Fruit fly (Drosophila melanogaster) whole organism: ENCODE results near the gene RpS28b.

Experiments used
- CG8478 ChIP-seq: fragments of >200 bp; optimal IDR thresholded peaks from 2 replicates; lab custom pipeline; 2018; ENCODE audit warnings: inconsistent platforms
- Dll ChIP-seq: fragments of >200 bp; optimal IDR thresholded peaks from 2 replicates; lab custom pipeline; 2017
- EcR ChIP-seq, 2 experiments: fragments of >200 bp; optimal IDR thresholded peaks; 2 replicates each; lab custom pipeline; 2017; ENCODE audit warnings: missing biosample characterization in 2 of 2, missing genetic modification characterization in 2 of 2, missing genetic modification reagents in 2 of 2
- pan ChIP-seq: fragments of >200 bp; optimal IDR thresholded peaks from 2 replicates; lab custom pipeline; 2017
- psq ChIP-seq: fragments of >200 bp; optimal IDR thresholded peaks from 2 replicates; lab custom pipeline; 2017
- usp ChIP-seq: fragments of >200 bp; optimal IDR thresholded peaks from 2 replicates; lab custom pipeline; 2017; ENCODE audit warnings: missing biosample characterization, missing genetic modification characterization, mixed read lengths

The RpS28b gene

DNA sequence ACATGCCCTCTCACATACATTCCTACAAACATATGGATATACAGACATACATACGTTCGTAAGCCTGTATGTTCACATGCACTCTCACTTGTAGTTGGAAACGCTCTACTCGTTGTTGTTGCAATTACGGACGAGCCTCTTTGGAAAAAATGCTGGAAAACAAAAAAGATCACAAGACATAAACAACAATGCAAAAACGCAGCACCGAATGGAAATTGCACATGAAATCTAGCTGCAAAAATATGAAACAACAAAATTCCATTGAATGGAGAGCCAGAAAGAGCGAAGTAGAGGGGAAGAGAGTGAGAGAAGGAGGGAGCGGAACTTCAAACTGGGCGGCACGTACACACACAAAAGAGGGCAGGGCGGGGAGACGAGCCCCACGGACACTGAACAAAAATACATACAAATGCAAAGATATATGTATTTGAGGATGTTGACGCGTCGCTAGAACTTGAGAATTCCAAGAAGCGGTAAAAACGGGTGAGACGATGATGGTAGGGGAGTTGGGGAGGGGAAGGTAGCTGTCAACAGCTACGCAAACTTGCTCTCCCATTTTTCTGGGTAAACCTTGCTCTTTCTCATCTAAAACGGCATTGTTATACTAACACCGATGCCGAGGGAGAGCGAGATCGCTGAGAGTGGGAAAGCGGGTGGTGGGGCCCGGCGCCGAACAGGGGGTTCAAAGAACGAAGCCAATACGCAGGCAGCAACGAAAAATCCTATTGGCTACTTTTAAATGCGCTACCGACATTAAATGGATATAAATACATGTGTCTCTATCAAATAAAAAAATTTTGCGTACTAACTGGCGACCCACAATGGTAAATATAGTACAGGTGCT lies 29.9 kb downstream of the RpS28b start:
- TF ChIP-seq usp (GFP tag; lab: Kevin White, UChicago) (no peak), CG8478 (no peak), pan (lab: Kevin White, UChicago) (no peak), EcR (GFP tag; optimal IDR thresholded peaks at IDR 0.05; lab: Kevin White, UChicago) (peak; percentile 69 to 86), Dll (peak; percentile 86)

DNA sequence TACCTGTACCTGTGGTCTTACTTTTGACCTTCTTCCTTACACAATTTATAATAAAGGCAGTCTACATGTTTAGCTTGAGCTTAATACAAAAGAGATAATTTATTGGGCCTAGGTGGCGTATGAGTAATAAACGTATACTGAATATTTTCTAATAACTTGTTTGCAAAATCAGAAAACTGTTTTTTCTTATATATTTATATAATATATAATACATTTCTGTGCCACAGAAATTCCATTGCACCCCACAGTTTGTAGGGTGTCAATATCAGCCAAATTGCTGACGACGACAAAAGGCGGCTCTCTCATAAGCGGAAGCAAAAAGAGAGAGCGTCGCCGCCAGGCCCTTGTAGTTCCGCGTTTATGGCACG lies 30.5 kb downstream of the RpS28b start:
- no peak for TF ChIP-seq psq (lab: Kevin White, UChicago)
- no peak for TF ChIP-seq CG8478
- no peak for TF ChIP-seq Dll
- no peak for TF ChIP-seq usp (GFP tag; lab: Kevin White, UChicago)
- TF ChIP-seq pan (lab: Kevin White, UChicago) = no peak
- no peak for TF ChIP-seq EcR (GFP tag; optimal IDR thresholded peaks at IDR 0.05; lab: Kevin White, UChicago)

DNA sequence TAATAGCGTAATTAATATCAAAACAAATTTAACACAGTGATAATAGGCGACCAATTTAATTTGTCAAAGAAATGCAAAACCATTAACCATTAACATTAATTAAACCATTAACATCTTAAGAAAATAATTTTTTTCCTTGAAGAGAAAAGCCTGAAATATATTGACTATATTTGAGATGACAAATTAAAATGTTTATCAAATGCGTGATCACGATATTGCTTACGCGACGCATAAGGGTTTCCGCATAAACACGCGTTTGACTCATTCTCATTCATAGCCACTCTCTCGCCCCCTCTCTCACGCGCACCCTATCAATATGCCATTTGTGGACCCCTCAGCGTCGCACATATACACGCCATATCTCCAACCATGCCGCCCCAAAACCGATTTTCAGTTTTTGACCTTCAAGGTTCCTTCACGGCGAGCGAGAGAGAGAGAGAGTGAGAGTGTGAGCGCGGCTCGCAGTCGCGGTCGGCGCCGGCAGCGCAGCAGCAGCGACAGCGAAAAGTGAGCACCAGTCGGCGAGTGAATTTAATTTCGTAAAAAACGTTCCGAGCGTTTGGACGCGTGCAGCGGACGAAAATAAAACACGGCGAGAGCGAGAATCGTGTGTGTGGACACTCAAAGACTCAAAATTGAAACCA lies 31.1 kb downstream of the RpS28b start, which contains the start of gene Hex-A:
Gene Hex-A (plus strand): TSS at position 317 of the 644 bp plus-strand sequence.
- no peak for TF ChIP-seq CG8478
- peak in 1 of 2 experiments; percentile 59 for TF ChIP-seq EcR (GFP tag; optimal IDR thresholded peaks at IDR 0.05; lab: Kevin White, UChicago)
- peak; percentile 96 for TF ChIP-seq Dll

DNA sequence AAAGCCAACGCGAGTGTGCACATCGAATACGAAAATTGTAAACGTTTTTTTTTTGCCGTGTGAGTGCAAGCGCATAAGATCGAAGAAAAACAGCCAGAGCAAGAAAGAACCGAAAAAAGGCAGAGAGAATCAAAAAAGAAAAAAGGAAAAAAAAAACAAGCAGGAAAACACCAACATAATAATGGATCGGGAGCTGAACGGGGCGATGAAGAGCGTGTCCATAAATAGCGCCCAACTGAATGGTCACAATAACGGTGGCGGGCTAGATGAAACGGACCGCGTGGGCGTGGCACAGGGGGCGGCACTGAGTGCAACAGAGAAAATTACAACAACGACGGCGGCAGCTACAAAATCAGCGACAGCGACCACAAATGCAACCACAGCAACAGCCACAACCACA lies 31.6 kb downstream of the RpS28b start:
- peak; percentile 57 for TF ChIP-seq pan (lab: Kevin White, UChicago)
- TF ChIP-seq usp (GFP tag; lab: Kevin White, UChicago) = no peak

DNA sequence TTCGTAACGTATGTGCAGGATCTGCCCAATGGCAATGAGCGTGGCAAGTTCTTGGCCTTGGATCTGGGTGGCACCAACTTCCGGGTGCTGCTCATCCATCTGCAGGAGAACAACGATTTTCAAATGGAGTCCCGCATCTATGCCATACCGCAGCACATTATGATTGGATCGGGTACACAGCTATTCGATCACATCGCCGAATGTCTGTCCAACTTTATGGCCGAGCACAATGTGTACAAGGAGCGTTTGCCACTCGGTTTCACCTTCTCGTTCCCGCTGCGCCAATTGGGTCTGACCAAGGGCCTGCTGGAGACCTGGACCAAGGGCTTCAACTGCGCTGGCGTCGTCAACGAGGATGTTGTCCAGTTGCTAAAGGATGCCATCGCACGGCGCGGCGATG lies 32.2 kb downstream of the RpS28b start:
- TF ChIP-seq Dll (no peak), EcR (GFP tag; optimal IDR thresholded peaks at IDR 0.05; lab: Kevin White, UChicago) (no peak), usp (GFP tag; lab: Kevin White, UChicago) (no peak), psq (lab: Kevin White, UChicago) (no peak), pan (lab: Kevin White, UChicago) (no peak), CG8478 (no peak)

DNA sequence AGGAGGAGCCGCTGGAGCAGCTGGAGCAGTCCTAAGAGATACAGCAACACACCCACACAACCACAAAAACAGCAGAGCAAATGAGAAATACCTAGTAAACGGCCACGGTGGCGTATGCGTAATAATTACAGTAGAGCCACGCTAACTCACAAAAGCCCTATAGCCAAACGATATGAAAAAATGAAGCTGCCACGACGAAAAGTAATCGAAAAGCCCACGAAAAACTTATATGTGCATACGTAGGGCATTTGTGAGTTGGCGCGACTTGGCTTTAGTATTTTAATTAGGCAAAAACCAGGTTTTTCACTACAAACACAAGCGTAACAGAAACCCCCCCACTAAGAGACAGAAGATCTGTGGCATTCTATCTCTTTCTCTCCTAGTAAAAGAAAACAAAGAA lies 33.5 kb downstream of the RpS28b start:
- TF ChIP-seq Dll (no peak), usp (GFP tag; lab: Kevin White, UChicago) (no peak), CG8478 (no peak), EcR (GFP tag; optimal IDR thresholded peaks at IDR 0.05; lab: Kevin White, UChicago) (no peak), psq (lab: Kevin White, UChicago) (no peak), pan (lab: Kevin White, UChicago) (no peak)

DNA sequence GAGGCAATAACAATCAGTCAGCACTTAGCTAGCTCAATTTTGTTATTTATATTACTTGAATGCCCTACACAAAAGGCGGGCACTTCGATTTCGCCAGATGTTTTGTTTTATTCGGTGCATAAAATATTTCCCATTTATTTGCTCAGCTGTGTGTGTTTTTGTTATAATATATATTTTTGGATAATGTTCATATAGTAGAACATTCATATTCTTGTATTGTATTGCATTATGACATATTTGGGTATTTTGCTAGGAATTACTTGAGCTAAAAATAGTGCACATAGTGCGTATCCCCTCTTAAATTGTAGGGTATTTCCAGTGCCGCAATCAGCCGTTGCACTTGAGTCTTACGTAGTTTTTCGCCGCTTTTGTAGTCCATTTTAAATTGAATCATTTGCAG lies 35.5 kb downstream of the RpS28b start:
- TF ChIP-seq CG8478 (no peak), pan (lab: Kevin White, UChicago) (no peak), psq (lab: Kevin White, UChicago) (no peak), usp (GFP tag; lab: Kevin White, UChicago) (no peak), Dll (no peak)

DNA sequence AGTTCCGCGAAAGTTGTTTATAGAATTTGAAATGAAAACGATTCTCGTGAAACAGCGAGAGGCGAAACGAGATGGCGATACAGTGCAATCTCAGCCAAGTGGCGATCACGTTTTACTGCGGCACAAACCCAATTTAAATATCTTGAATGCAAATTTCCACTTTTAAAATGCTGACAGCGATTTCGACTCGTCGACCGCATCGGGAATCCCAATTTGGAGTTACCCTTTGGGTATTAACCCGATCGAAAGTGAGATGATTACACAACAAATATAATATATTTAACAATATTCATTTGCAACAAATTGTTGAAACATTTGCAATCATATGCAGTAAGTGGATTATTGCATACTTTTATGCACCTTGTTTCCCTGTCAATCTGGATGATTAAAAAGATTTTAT lies 36.2 kb downstream of the RpS28b start:
- TF ChIP-seq usp (GFP tag; lab: Kevin White, UChicago) = no peak
- TF ChIP-seq CG8478 = no peak
- TF ChIP-seq pan (lab: Kevin White, UChicago) = no peak
- TF ChIP-seq psq (lab: Kevin White, UChicago) = no peak
- no peak for TF ChIP-seq EcR (GFP tag; optimal IDR thresholded peaks at IDR 0.05; lab: Kevin White, UChicago)
- TF ChIP-seq Dll = no peak

DNA sequence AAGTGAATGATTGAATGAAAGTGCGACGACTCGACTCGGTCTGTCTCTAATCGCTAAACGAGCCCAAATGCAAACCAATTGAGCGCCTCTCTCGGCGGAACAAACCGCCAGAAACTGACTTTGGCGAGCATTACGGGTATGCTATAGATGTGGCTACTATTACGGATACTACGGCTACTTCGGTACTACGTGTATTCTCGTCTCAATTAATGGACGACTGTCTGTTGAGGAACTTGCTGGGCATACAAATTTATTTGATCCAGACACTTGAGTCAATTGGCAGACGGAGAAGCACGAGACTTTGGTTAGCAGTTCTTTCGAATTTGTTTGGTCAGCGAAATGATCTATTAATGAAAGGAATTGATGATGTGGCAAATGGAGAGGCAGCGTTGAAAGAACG lies 40.0 kb downstream of the RpS28b start:
- TF ChIP-seq usp (GFP tag; lab: Kevin White, UChicago) = no peak
- no peak for TF ChIP-seq EcR (GFP tag; optimal IDR thresholded peaks at IDR 0.05; lab: Kevin White, UChicago)
- no peak for TF ChIP-seq Dll
- no peak for TF ChIP-seq CG8478
- TF ChIP-seq psq (lab: Kevin White, UChicago) = no peak
- no peak for TF ChIP-seq pan (lab: Kevin White, UChicago)

DNA sequence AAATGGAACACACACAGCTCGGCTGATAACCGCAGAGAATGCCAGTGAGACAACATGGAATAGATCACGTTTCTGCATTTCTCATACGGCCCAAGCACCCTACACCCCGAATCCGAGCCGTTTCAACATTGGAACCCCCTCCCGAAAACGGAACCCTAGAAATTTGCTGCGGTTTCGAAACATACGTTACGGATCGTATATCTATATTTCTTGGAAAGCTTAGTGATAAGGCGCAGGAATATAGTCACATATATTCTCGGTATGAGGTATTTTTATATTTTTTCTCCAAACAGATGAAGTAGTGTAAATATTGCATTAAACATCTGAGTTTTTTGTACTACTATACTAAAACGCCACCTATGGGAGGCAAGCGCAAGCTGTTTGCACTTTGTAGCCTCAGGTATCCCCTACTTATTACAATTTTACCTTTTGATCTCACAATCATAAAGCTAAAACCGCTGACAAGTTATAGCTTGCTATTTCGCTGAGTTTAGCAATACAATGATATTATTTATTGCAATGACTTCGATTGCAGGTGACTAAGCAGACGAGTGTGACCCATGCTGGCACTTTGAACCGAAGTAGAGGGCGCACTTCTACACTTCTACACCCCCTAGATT lies 41.0 kb downstream of the RpS28b start:
- TF ChIP-seq usp (GFP tag; lab: Kevin White, UChicago) = no peak
- no peak for TF ChIP-seq psq (lab: Kevin White, UChicago)
- no peak for TF ChIP-seq EcR (GFP tag; optimal IDR thresholded peaks at IDR 0.05; lab: Kevin White, UChicago)
- TF ChIP-seq Dll = no peak
- TF ChIP-seq CG8478 = no peak
- TF ChIP-seq pan (lab: Kevin White, UChicago) = no peak

DNA sequence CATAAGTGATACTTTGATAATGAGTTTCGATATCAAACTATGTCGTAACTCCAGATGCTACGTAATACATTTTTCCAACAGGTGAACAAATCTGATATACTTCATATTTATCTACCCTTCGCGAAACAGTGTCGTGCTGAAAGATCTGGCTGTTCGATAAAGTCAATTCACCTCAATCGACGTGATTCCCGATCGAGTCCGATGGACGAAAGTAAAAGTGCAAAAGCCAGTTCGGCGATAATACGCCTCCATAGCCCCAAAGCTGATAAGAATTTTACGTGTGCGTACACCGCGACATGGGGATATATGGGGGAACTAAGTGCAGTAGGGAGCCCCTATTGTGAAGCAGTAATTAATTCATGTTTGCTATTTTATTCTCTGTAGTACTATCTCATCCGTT lies 43.7 kb downstream of the RpS28b start:
- no peak for TF ChIP-seq psq (lab: Kevin White, UChicago)
- no peak for TF ChIP-seq pan (lab: Kevin White, UChicago)
- no peak for TF ChIP-seq EcR (GFP tag; optimal IDR thresholded peaks at IDR 0.05; lab: Kevin White, UChicago)
- TF ChIP-seq CG8478 = no peak
- no peak for TF ChIP-seq usp (GFP tag; lab: Kevin White, UChicago)
- TF ChIP-seq Dll = no peak
